Fruit fly (Drosophila melanogaster): Measurements from ENCODE around the gene prt.

DNA sequence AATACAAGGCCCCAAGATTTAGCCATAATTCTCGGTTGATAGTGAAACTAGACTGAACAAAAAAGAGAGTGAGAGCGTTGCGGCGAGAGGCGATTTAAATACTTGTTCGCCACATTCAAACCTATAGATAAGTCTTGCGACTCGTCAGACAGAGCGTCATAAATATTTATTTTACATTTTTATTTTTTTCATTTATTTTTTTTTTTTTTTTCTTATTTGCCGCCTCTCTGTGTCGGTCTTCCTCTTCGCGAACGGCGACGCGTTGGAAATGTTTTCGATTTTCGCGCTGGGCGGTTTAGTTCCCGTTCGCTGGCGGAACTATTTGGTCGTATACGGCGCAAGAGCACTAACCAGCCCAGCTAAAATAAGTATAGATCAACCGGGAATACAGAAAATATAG, 29.3 kb upstream of the prt start:
- TF ChIP-seq CTCF (optimal IDR thresholded peaks at IDR 0.05) (no peak), CG8478 (optimal IDR thresholded peaks at IDR 0.05) (no peak)
